Worm (Caenorhabditis elegans): ENCODE measurements around the gene fbxc-49.
A peak's percentile ranks its signal among the peaks of the same experiment; 100 is the strongest.

fbxc-49 gene

DNA sequence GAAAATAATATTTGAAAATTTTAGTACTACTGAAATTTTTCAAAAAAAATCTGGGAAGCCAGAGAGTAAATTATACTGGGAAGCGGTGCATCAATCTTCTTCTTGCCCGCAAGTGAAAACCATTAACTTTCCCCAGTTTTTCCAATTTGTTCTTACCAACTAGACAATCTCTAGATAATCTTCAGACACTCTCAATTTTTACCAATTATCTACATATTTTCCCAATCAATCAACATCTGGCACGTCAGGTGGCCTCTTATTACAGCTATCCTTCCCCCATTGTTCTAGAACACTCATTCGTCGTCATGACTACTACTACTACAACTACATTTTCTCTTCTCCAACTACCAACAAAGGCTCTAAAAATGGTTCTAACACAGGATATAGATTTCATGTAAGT lies 19.4 kb upstream of the fbxc-49 start, which contains the start of gene fbxb-6:
Gene fbxb-6 (plus strand): TSS at position 301 of the 400 bp plus-strand sequence.
- TF ChIP-seq ceh-44 (GFP tag; IDR thresholded peaks at IDR 0.05): no peak
- TF ChIP-seq hif-1 (tag; optimal IDR thresholded peaks at IDR 0.05): no peak
- TF ChIP-seq ama-1 (optimal IDR thresholded peaks at IDR 0.05): no peak
- no peak for TF ChIP-seq lin-15B (tag; optimal IDR thresholded peaks at IDR 0.05)
- no peak for TF ChIP-seq fkh-10 (GFP tag; optimal IDR thresholded peaks at IDR 0.05)
- no peak for TF ChIP-seq F37D6.2 (tag; optimal IDR thresholded peaks at IDR 0.05)
- TF ChIP-seq zfp-3 (GFP tag; conservative IDR thresholded peaks at IDR 0.05): no peak
- TF ChIP-seq madf-5 (GFP tag; IDR thresholded peaks at IDR 0.05): no peak
- no peak for TF ChIP-seq nhr-77 (tag; optimal IDR thresholded peaks at IDR 0.05)
- no peak for TF ChIP-seq nhr-111 (GFP tag; optimal IDR thresholded peaks at IDR 0.05)
- TF ChIP-seq Y5F2A.4 (GFP tag; optimal IDR thresholded peaks at IDR 0.05): no peak
- TF ChIP-seq saeg-2 (GFP tag; IDR thresholded peaks at IDR 0.05): no peak
- TF ChIP-seq Y48G9A.11 (GFP tag; IDR thresholded peaks at IDR 0.05): no peak
- no peak for TF ChIP-seq rbr-2 (tag; optimal IDR thresholded peaks at IDR 0.05)
- no peak for TF ChIP-seq unc-130 (GFP tag; optimal IDR thresholded peaks at IDR 0.05)

DNA sequence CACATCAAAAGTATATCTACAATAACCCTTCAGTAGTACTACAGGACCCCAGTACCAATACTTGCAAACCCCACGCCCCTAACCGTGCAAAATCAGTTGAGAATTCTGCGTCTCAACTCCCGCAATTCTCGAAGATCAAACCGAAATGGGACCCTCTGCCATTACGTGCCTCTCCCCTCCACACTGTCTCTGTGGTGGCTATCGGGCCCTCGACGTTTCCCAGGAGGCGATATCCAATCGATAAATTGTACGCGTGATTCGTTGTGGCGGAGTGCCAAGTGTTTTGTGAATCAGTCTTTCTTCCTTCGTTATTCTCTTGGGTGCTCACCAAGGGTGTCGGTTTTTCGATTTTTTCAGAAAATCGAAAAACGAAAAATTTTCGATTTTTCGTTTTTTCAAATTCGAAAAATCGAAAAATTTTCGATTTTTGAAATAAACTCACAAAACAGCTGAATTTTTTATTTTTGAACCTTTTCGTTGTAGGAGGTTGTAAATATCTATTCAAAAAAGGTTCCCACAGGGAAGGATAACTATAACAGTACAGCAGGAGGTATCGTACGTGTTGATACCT lies 16.4 kb upstream of the fbxc-49 start, which contains the start of gene F07E5.12:
Gene F07E5.12 (plus strand): TSS at position 521 of the 571 bp plus-strand sequence.
- TF ChIP-seq aha-1 (tag): peak; percentile 23

DNA sequence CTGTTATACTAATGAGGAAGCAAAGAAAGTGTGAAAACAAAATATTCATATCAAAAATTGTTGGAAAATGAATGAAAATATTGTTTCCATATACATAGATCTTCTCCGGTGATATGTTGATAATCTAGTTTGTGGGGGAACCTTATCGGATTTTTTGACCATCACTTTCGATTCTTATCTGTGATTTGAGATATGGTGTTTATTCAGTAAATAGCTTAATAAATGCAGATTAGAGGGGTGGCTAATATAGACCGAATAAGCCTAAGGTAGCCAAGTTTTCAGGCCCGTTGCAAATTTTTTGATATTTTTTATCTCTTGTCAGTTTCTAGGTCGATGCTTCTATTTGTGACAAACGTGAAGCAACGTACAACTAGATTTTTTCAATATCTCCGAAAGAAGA lies 12.5 kb upstream of the fbxc-49 start, which contains the start of gene F07E5.7:
Gene F07E5.7 (minus strand): TSS at position 101 of the 400 bp plus-strand sequence.
- TF ChIP-seq cey-2 (tag; optimal IDR thresholded peaks at IDR 0.05; ENCODE audit: borderline replicate concordance, insufficient read depth) (no peak), nhr-41 (GFP tag; IDR thresholded peaks at IDR 0.05) (no peak), tag-97 (GFP tag; IDR thresholded peaks at IDR 0.05) (no peak), nhr-42 (GFP tag; IDR thresholded peaks at IDR 0.05) (no peak), zfp-3 (GFP tag; conservative IDR thresholded peaks at IDR 0.05) (no peak), F49E8.2 (tag; optimal IDR thresholded peaks at IDR 0.05; ENCODE audit: borderline replicate concordance) (no peak), unc-39 (tag; optimal IDR thresholded peaks at IDR 0.05) (no peak)

ce11 chrII:2075513-2075912 lies 8.4 kb upstream of the fbxc-49 start, which contains the start of gene F07E5.8:
Gene F07E5.8, minus strand, starts transcription at chrII:2075613.
- no peak for TF ChIP-seq ZK546.5 (tag; optimal IDR thresholded peaks at IDR 0.05)

- peak in 1 of 2 experiments; percentile 95 for TF ChIP-seq unc-62 (GFP tag; optimal IDR thresholded peaks at IDR 0.05 in 1 of 2)
- TF ChIP-seq unc-62 (tag; optimal IDR thresholded peaks at IDR 0.05): no peak
- TF ChIP-seq unc-39 (tag; optimal IDR thresholded peaks at IDR 0.05): no peak
These were observed 7.5 kb upstream of the fbxc-49 start for ce11 chrII:2076467-2076866.

ce11 chrII:2080425-2080824 lies 3.5 kb upstream of the fbxc-49 start, which contains the start of gene F07E5.9:
Gene F07E5.9, minus strand, starts transcription at chrII:2080525.
- TF ChIP-seq attf-4 (tag; optimal IDR thresholded peaks at IDR 0.05) (no peak), spr-1 (tag; optimal IDR thresholded peaks at IDR 0.05) (no peak), zfp-3 (GFP tag; conservative IDR thresholded peaks at IDR 0.05) (no peak), daf-19 (GFP tag; conservative IDR thresholded peaks at IDR 0.05) (no peak), php-3 (GFP tag; IDR thresholded peaks at IDR 0.05) (no peak), ztf-11 (tag; optimal IDR thresholded peaks at IDR 0.05) (no peak), fos-1 (tag; optimal IDR thresholded peaks at IDR 0.05) (no peak), mxl-3 (GFP tag; optimal IDR thresholded peaks at IDR 0.05) (no peak), ceh-28 (tag; optimal IDR thresholded peaks at IDR 0.05) (no peak), hmg-1.1 (GFP tag; IDR thresholded peaks at IDR 0.05) (no peak), zfp-2 (tag; optimal IDR thresholded peaks at IDR 0.05) (no peak), zag-1 (tag; optimal IDR thresholded peaks at IDR 0.05) (no peak)
